Fruit fly (Drosophila melanogaster) whole organism, larva: ENCODE measurements around the gene CG14676.

ENCODE experiments used
- noc ChIP-seq: fragments of 200-800 bp; sonication (Bioruptor generic); optimal IDR thresholded peaks from 3 replicates; lab custom pipeline; 2019; ENCODE audit warnings: missing biosample characterization, mild to moderate bottlenecking, missing genetic modification characterization, moderate library complexity

CG14676 gene

dm6 chr3R:5846570-5847270 is at the start of gene CG14676:
CG14676 (plus strand) TSS chr3R:5847220.
- no peak for TF ChIP-seq noc (tag; lab: Kevin White, UChicago)

- TF ChIP-seq noc (tag; lab: Kevin White, UChicago), result no peak
Measured at dm6 chr3R:5797709-5798108, 49.3 kb upstream of the CG14676 start.

dm6 chr3R:5801703-5802436 is 45.1 kb upstream of the CG14676 start, which contains the start of gene CG11000:
CG11000 (plus strand) TSS chr3R:5802328.
- no peak for TF ChIP-seq noc (tag; lab: Kevin White, UChicago)

DNA sequence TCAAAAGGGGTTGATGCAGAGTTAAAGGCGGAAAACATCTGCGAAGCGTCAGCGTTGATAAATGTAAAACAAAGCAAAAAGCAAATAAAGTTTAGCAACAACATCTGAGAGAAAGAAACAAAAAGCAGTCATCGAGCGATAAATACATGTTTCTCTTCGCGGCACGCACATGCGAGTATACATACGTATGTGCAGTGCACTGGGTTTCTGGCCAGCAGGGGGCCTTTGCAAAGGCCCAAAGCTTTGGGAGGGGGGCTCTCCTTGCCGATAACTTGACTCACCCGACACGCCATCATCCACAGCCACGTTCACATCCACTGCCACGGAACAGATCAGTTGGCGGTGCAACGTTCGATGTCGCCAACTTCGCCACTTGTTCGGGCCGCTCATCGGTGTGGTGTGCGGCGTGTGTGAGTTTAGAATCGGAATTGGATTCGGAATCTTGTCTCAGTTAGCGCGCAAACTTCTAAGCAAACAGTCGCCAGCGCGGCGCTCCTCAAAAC is 33.8 kb upstream of the CG14676 start, which contains the start of gene CG42675:
TSS of gene CG42675 (plus strand) at position 453 of the 503 bp plus-strand sequence.
- TF ChIP-seq noc (tag; lab: Kevin White, UChicago), result no peak

dm6 chr3R:5821243-5821642 is 25.8 kb upstream of the CG14676 start, which contains the start of gene Hpr1:
Hpr1 (minus strand) TSS chr3R:5821440.
- no peak for TF ChIP-seq noc (tag; lab: Kevin White, UChicago)

- peak; percentile 56 for TF ChIP-seq noc (tag; lab: Kevin White, UChicago)
Measured at dm6 chr3R:5821750-5822149, 25.3 kb upstream of the CG14676 start, which contains the start of gene CG46303. CG46303 (plus strand) TSS chr3R:5821972.

- peak; percentile 53 for TF ChIP-seq noc (tag; lab: Kevin White, UChicago)
Measured at dm6 chr3R:5824456-5824855, 22.6 kb upstream of the CG14676 start, which contains the start of the genes Sec20 and dgrn. Sec20 (minus strand) TSS chr3R:5824532. dgrn (plus strand) TSS chr3R:5824615.

dm6 chr3R:5829762-5830161 is 17.3 kb upstream of the CG14676 start, which contains the start of gene glob3:
glob3 (plus strand) TSS chr3R:5830062.
- TF ChIP-seq noc (tag; lab: Kevin White, UChicago), result no peak

DNA sequence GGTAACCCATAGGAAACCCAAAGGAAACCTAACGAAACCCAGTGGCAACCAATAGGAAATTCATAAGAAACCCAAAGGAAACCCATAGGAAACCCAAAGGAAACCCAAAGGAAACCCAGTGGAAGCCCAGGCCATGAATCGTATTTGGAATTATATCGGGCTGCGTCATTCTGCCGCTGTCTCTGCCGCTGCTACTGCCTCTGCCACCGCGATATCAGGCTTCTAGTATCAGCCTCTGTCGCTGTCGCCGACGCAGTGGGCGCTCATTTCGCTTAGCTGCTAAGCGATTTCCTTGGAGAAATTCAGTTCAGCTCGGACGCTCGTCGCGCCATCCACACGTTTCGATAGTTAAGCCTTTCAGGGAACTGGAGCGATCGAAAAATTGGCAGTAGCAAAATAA is 15.7 kb upstream of the CG14676 start, which contains the start of gene CG1208:
TSS of gene CG1208 (plus strand) at position 301 of the 400 bp plus-strand sequence.
- no peak for TF ChIP-seq noc (tag; lab: Kevin White, UChicago)

- peak; percentile 82 for TF ChIP-seq noc (tag; lab: Kevin White, UChicago)
Measured at dm6 chr3R:5832345-5832981, 14.6 kb upstream of the CG14676 start.

DNA sequence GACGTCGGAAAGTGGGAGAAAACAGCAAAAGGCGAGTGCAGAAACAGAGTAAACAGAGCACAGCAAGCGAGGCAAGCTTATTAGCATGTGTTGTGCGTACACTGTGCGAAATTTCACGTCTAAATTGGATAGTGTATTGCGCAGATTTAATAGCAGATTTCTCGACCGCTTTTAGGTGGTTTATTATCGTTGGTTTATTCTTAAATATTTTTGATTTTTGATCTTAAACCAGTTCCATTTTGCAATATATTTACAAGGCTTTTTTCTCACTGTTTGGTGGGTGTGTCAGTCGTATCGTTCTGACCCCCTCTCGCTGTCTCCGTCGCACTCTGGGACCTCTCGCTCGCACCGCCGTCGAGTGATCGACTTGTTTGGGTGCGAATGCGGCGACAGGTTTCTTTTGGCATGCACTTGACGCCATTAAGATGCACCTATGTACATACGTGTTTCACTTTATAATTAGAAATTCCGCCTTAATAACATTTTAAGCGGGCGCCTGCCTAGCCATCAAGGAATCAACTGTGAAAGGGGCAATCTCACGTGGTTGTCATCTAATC is 13.0 kb upstream of the CG14676 start:
- no peak for TF ChIP-seq noc (tag; lab: Kevin White, UChicago)

dm6 chr3R:5836536-5836935 is 10.5 kb upstream of the CG14676 start:
- no peak for TF ChIP-seq noc (tag; lab: Kevin White, UChicago)

dm6 chr3R:5838683-5839365 is 8.2 kb upstream of the CG14676 start:
- no peak for TF ChIP-seq noc (tag; lab: Kevin White, UChicago)

dm6 chr3R:5840870-5841269 is 6.2 kb upstream of the CG14676 start, which contains the start of gene CG1213:
CG1213 (plus strand) TSS chr3R:5841170.
- no peak for TF ChIP-seq noc (tag; lab: Kevin White, UChicago)
